Fruit fly (Drosophila melanogaster): ENCODE data around the gene CIAPIN1.

DNA sequence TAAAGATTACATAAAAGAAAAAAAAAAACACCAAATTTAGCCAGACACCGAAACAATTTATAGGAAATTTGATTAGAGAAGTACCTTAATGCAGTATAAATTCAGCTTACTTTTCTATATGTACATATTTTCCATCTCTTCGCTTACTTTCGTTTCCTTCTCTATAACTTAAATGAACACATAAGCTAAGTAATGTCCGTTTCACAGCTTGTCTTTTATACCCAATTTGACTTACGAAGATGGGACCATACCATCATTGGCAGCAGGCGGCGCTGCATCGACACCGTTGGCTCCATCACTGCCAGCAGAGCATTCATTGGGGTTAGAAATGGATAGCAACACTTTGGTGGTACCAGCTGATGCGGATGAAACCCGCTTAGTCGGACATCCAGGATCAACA lies 31.6 kb upstream of the CIAPIN1 start, which contains the start of gene vig:
- no peak for TF ChIP-seq CG12768 (GFP tag; optimal IDR thresholded peaks at IDR 0.05)
- TF ChIP-seq Hr96 (GFP tag; optimal IDR thresholded peaks at IDR 0.05) = no peak
- TF ChIP-seq ovo (GFP tag; optimal IDR thresholded peaks at IDR 0.05) = no peak
- no peak for TF ChIP-seq Clk (GFP tag; optimal IDR thresholded peaks at IDR 0.05)
- TF ChIP-seq toe (GFP tag; optimal IDR thresholded peaks at IDR 0.05) = no peak
- TF ChIP-seq tj (GFP tag; optimal IDR thresholded peaks at IDR 0.05) = no peak
- TF ChIP-seq CG1620 (GFP tag; optimal IDR thresholded peaks at IDR 0.05) = no peak
- TF ChIP-seq CG33017 (tag; optimal IDR thresholded peaks at IDR 0.05) = no peak
- no peak for TF ChIP-seq pad (GFP tag; optimal IDR thresholded peaks at IDR 0.05)
- no peak for TF ChIP-seq cic (GFP tag; optimal IDR thresholded peaks at IDR 0.05)
- TF ChIP-seq CG5204 (GFP tag; optimal IDR thresholded peaks at IDR 0.05) = no peak
- TF ChIP-seq CG7101 (tag; optimal IDR thresholded peaks at IDR 0.05) = no peak
